Worm (Caenorhabditis elegans): ENCODE data around the gene plpr-1.

ce11 chrII:11177376-11177775 lies 44.7 kb upstream of the plpr-1 start, which contains the start of gene F37H8.6:
- TF ChIP-seq zfp-2 (tag; optimal IDR thresholded peaks at IDR 0.05) (no peak), ceh-20 (GFP tag; IDR thresholded peaks at IDR 0.05) (no peak), ceh-62 (tag; optimal IDR thresholded peaks at IDR 0.05) (no peak), egl-27 (tag; optimal IDR thresholded peaks at IDR 0.05) (no peak), mdl-1 (tag; optimal IDR thresholded peaks at IDR 0.05) (no peak), cey-2 (tag; optimal IDR thresholded peaks at IDR 0.05; ENCODE audit: borderline replicate concordance, insufficient read depth) (no peak), ZK546.5 (tag; optimal IDR thresholded peaks at IDR 0.05) (no peak)

Data from whole organism, L4 larva.